Worm (Caenorhabditis elegans) whole organism, L2 larva: ENCODE results near the gene rep-1.

Source experiments
- nhr-25 ChIP-seq: fragments of 150-350 bp; sonication (generic microtip); optimal IDR thresholded peaks from 3 replicates; lab custom pipeline; 2014; ENCODE audit warnings: missing biosample characterization, missing genetic modification characterization
- ztf-4 ChIP-seq: fragments of 150-350 bp; optimal IDR thresholded peaks from 2 replicates; lab custom pipeline; 2014; ENCODE audit warnings: missing biosample characterization, missing genetic modification characterization

rep-1 gene

DNA sequence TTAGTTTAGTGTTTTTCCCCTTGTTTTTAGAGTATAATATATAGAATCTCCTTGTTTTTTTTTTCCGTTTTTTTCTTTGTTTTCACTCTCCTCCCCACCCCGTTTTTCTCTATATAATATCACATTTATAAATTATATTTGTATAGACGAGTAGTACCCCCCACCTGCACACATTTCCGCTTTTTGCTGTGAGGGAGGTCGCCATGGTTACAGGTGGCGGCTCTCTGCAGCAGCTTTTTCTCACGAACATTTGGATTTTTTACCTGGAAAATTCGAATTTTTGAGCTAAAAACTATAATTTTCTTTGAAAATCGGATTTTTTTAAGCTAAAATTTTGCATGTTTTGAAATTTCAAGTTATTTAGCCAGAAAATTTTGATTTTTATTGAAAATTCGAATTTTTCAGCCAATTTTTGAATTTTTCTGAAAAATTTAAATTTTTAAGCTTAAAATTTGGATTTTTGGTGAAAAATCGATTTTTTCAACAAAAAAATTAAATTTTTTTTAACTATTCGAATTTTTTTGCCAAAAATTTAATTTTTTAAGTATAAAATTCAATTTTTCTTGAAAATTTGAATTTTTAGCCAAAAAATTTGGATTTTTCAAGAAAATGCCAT is 55.7 kb downstream of the rep-1 start:
- TF ChIP-seq nhr-25, result no peak
- peak; percentile 38 for TF ChIP-seq ztf-4 (tag; lab: Kevin White, UChicago)
